Worm (Caenorhabditis elegans) whole organism, mixed stage, embryonic: Measurements from ENCODE around the gene grwd-1.

Source experiments
- elt-1 ChIP-seq: sonication (generic microtip); optimal IDR thresholded peaks from 2 replicates; lab custom pipeline; 2017; ENCODE audit warnings: missing genetic modification characterization, mild to moderate bottlenecking, missing compliant biosample characterization, antibody characterized with exemption, moderate library complexity, borderline replicate concordance; ENCODE audit not compliant: insufficient read depth
- mep-1 ChIP-seq: fragments of 150-350 bp; optimal IDR thresholded peaks from 2 replicates; lab custom pipeline; 2017; ENCODE audit warnings: missing biosample characterization, missing genetic modification reagents, missing genetic modification characterization, inconsistent platforms
- nhr-28 ChIP-seq: fragments of 150-350 bp; optimal IDR thresholded peaks from 2 replicates; lab custom pipeline; 2014; ENCODE audit warnings: missing biosample characterization, missing genetic modification characterization

- TF ChIP-seq elt-1 (tag; lab: Kevin White, UChicago) (no peak), mep-1 (tag; lab: Kevin White, UChicago) (no peak), nhr-28 (tag; lab: Kevin White, UChicago) (no peak)
Measured at ce11 chrIII:5150980-5151379, 2.3 kb upstream of the grwd-1 start.
